Fruit fly (Drosophila melanogaster): ENCODE results near the gene CG10096.

Gene CG10096

DNA sequence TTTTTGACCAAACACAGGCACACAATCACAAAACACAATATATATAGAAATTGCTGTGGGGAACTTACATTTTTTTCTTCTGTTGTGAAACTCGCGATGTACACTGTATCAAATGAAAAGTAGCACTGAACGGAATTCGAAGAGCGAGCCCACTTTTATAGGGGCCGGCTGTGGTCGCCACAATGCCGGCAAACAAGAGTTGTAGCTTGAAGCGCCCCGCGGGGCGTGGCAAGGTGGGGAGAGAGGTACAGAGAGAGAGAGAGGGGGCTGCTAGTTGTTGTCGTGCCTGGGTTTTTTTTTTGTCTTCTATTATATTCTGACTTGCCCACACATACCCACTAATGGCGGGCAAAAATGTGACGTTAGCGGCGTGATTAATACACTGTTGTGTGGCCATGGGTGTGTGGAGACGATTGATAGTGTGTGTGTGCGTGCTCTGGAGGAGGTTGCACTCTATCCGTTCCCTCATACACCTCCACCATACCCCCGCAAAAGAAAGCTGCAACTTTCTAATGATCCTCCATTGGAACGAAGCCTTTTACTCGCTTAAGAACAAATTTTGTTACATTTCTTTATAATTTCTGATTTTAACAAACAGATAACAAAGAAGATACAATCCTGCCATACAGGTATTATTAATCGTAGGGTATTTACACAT is 26.5 kb downstream of the CG10096 start, which contains the start of gene GstD1 (continued):
- TF ChIP-seq lmd (GFP tag; IDR thresholded peaks at IDR 0.05): peak; percentile 47
- TF ChIP-seq ATbp (GFP tag; optimal IDR thresholded peaks at IDR 0.05): peak; percentile 8
- peak; percentile 66 for TF ChIP-seq ERR (GFP tag; optimal IDR thresholded peaks at IDR 0.05)
- peak; percentile 49 for TF ChIP-seq CHES-1-like (GFP tag; optimal IDR thresholded peaks at IDR 0.05)
- peak; percentile 28 for TF ChIP-seq phol (tag; optimal IDR thresholded peaks at IDR 0.05)
- TF ChIP-seq bab2 (GFP tag; optimal IDR thresholded peaks at IDR 0.05): peak; percentile 51
- TF ChIP-seq dimm (GFP tag; IDR thresholded peaks at IDR 0.05): no peak
- TF ChIP-seq CG7556 (GFP tag; optimal IDR thresholded peaks at IDR 0.05): peak; percentile 53
- TF ChIP-seq CG10543 (GFP tag; optimal IDR thresholded peaks at IDR 0.05): peak; percentile 89
- TF ChIP-seq cwo (GFP tag; optimal IDR thresholded peaks at IDR 0.05): peak; percentile 47
- TF ChIP-seq pum (GFP tag; optimal IDR thresholded peaks at IDR 0.05): peak; percentile 6
- TF ChIP-seq Ada2b (GFP tag; IDR thresholded peaks at IDR 0.05): peak; percentile 65
- TF ChIP-seq jing (GFP tag; optimal IDR thresholded peaks at IDR 0.05): no peak
- TF ChIP-seq Usf (GFP tag; optimal IDR thresholded peaks at IDR 0.05): peak; percentile 14
- TF ChIP-seq CG2120 (GFP tag; optimal IDR thresholded peaks at IDR 0.05): peak; percentile 75
- TF ChIP-seq Taf1 (GFP tag; IDR thresholded peaks at IDR 0.05): no peak
- peak; percentile 8 for TF ChIP-seq gro (GFP tag; optimal IDR thresholded peaks at IDR 0.05)
- peak; percentile 6 for TF ChIP-seq CG1603 (tag; optimal IDR thresholded peaks at IDR 0.05)
- peak; percentile 81; the same call in 1 of the 3 replicates for TF ChIP-seq CG34422 (GFP tag; IDR thresholded peaks at IDR 0.05)
- peak; percentile 42; the same call in 1 of the 3 replicates for TF ChIP-seq HLH4C (GFP tag; IDR thresholded peaks at IDR 0.05; ENCODE audit: partially characterized antibody)
- TF ChIP-seq CG6175 (GFP tag; IDR thresholded peaks at IDR 0.05): peak; percentile 92
- TF ChIP-seq Xbp1 (GFP tag; optimal IDR thresholded peaks at IDR 0.05): peak; percentile 36
- TF ChIP-seq Pdp1 (GFP tag; optimal IDR thresholded peaks at IDR 0.05): peak; percentile 32 to 45
- no peak for TF ChIP-seq CG17912 (GFP tag; optimal IDR thresholded peaks at IDR 0.05)
- TF ChIP-seq ase (GFP tag; IDR thresholded peaks at IDR 0.05): no peak
- TF ChIP-seq CG7786 (GFP tag; optimal IDR thresholded peaks at IDR 0.05): peak; percentile 26
- no peak for TF ChIP-seq CG4854 (GFP tag; optimal IDR thresholded peaks at IDR 0.05)
- peak; percentile 24 for TF ChIP-seq CG15514 (GFP tag; optimal IDR thresholded peaks at IDR 0.05)
- no peak for TF ChIP-seq Ets65A (GFP tag)
- no peak for TF ChIP-seq CG9797 (GFP tag; optimal IDR thresholded peaks at IDR 0.05)
- TF ChIP-seq br (optimal IDR thresholded peaks at IDR 0.05): no peak
- TF ChIP-seq Jarid2 (GFP tag; optimal IDR thresholded peaks at IDR 0.05): peak; percentile 90
- TF ChIP-seq gsb-n (tag; optimal IDR thresholded peaks at IDR 0.05): no peak
- peak; percentile 53 for TF ChIP-seq CG34376 (GFP tag; optimal IDR thresholded peaks at IDR 0.05)
- TF ChIP-seq NK7.1 (GFP tag; optimal IDR thresholded peaks at IDR 0.05): peak; percentile 33
- TF ChIP-seq CG3281 (GFP tag; optimal IDR thresholded peaks at IDR 0.05): peak; percentile 58
- TF ChIP-seq CG4360 (GFP tag; IDR thresholded peaks at IDR 0.05): no peak
- TF ChIP-seq Spps (tag; optimal IDR thresholded peaks at IDR 0.05): no peak
- peak; percentile 33 for TF ChIP-seq repo (GFP tag; optimal IDR thresholded peaks at IDR 0.05)
- TF ChIP-seq luna (GFP tag; optimal IDR thresholded peaks at IDR 0.05): peak; percentile 26
- TF ChIP-seq Ssrp (tag; optimal IDR thresholded peaks at IDR 0.05): no peak
- peak; percentile 58 for TF ChIP-seq ab (GFP tag; optimal IDR thresholded peaks at IDR 0.05)
- TF ChIP-seq E2f2 (GFP tag; IDR thresholded peaks at IDR 0.05): 0 out of 2 replicates have a peak, but pooled peaks have one; percentile 25
- peak; percentile 54 for TF ChIP-seq CG30403 (GFP tag; optimal IDR thresholded peaks at IDR 0.05)
- TF ChIP-seq chm (GFP tag; IDR thresholded peaks at IDR 0.05): peak; percentile 75
- TF ChIP-seq fd64A (GFP tag; optimal IDR thresholded peaks at IDR 0.05): no peak
- peak; percentile 51 for TF ChIP-seq bcd (GFP tag; optimal IDR thresholded peaks at IDR 0.05)
- TF ChIP-seq tio (GFP tag; optimal IDR thresholded peaks at IDR 0.05): peak; percentile 0
- TF ChIP-seq CG3995 (GFP tag; optimal IDR thresholded peaks at IDR 0.05): peak; percentile 49
- peak; percentile 50 for TF ChIP-seq NC2α (GFP tag; optimal IDR thresholded peaks at IDR 0.05)
- peak; percentile 8 for TF ChIP-seq CG4424 (GFP tag; optimal IDR thresholded peaks at IDR 0.05)
